Fruit fly (Drosophila melanogaster) whole organism, embryonic: ENCODE measurements around the gene CG3251.

Experiments
- CG10565 ChIP-seq: fragments of 200-800 bp; sonication (Bioruptor generic); optimal IDR thresholded peaks from 3 replicates; lab custom pipeline; 2016; ENCODE audit warnings: missing biosample characterization, mild to moderate bottlenecking, missing genetic modification characterization
- CG10959 ChIP-seq: fragments of 200-800 bp; sonication (Bioruptor generic); IDR thresholded peaks from 2 replicates; pipeline ENCODE4 v1.3.6; 2022; ENCODE audit warnings: missing biosample characterization, missing genetic modification characterization
- CG12744 ChIP-seq: fragments of 200-800 bp; sonication (Bioruptor generic); optimal IDR thresholded peaks from 2 replicates; lab custom pipeline; 2016; ENCODE audit warnings: missing biosample characterization, missing genetic modification characterization
- CG12942 ChIP-seq: fragments of 200-800 bp; sonication (Bioruptor generic); optimal IDR thresholded peaks from 3 replicates; lab custom pipeline; 2016; ENCODE audit warnings: missing biosample characterization, missing genetic modification characterization
- CG14710 ChIP-seq: fragments of 200-800 bp; sonication (Bioruptor generic); optimal IDR thresholded peaks from 3 replicates; lab custom pipeline; 2019; ENCODE audit warnings: missing biosample characterization, mild to moderate bottlenecking, missing genetic modification characterization, moderate library complexity
- CG18011 ChIP-seq: fragments of 200-800 bp; sonication (Bioruptor generic); optimal IDR thresholded peaks from 2 replicates; lab custom pipeline; 2017; ENCODE audit warnings: missing biosample characterization, missing genetic modification characterization, mild to moderate bottlenecking, moderate library complexity, missing genotype
- CG2199 ChIP-seq: fragments of 200-800 bp; sonication (Bioruptor generic); IDR thresholded peaks from 3 replicates; pipeline ENCODE4 v1.3.6; 2022; ENCODE audit warnings: missing biosample characterization, missing genetic modification characterization
- CG3407 ChIP-seq: fragments of 200-800 bp; sonication (Bioruptor generic); optimal IDR thresholded peaks from 2 replicates; lab custom pipeline; 2018; ENCODE audit warnings: missing biosample characterization, mild to moderate bottlenecking, missing genetic modification characterization
- CG34224 ChIP-seq: fragments of 200-800 bp; sonication (Bioruptor generic); IDR thresholded peaks from 3 replicates; pipeline ENCODE4 v1.3.6; 2022; ENCODE audit warnings: missing biosample characterization, missing genetic modification characterization; ENCODE audit not compliant: partially characterized antibody
- CG34422 ChIP-seq: fragments of 200-800 bp; sonication (Bioruptor generic); IDR thresholded peaks from 3 replicates; pipeline ENCODE4 v1.3.6; 2022; ENCODE audit warnings: missing biosample characterization, missing genetic modification characterization
- CG43689 ChIP-seq: fragments of 200-800 bp; sonication (Bioruptor generic); IDR thresholded peaks from 2 replicates; pipeline ENCODE4 v1.3.6; 2022; ENCODE audit warnings: missing biosample characterization, missing genetic modification characterization
- CG4424 ChIP-seq: fragments of 200-800 bp; sonication (Bioruptor generic); optimal IDR thresholded peaks from 3 replicates; lab custom pipeline; 2016; ENCODE audit warnings: missing biosample characterization, missing genetic modification characterization
- CG6175 ChIP-seq: fragments of 200-800 bp; sonication (Bioruptor generic); IDR thresholded peaks from 3 replicates; pipeline ENCODE4 v1.3.6; 2022; ENCODE audit warnings: missing biosample characterization, missing genetic modification characterization
- CG6272 ChIP-seq: fragments of 200-800 bp; sonication (Bioruptor generic); IDR thresholded peaks from 2 replicates; pipeline ENCODE4 v1.3.6; 2022; ENCODE audit warnings: missing biosample characterization, missing genetic modification characterization
- CG7357 ChIP-seq: fragments of 200-800 bp; sonication (Bioruptor generic); IDR thresholded peaks from 3 replicates; pipeline ENCODE4 v1.3.6; 2022; ENCODE audit warnings: missing biosample characterization, missing genetic modification characterization
- CG8281 ChIP-seq: fragments of 200-800 bp; sonication (Bioruptor generic); optimal IDR thresholded peaks from 2 replicates; lab custom pipeline; 2018; ENCODE audit warnings: missing biosample characterization, mild to moderate bottlenecking, missing genetic modification characterization, moderate library complexity
- CG9797 ChIP-seq: fragments of 200-800 bp; sonication (Bioruptor generic); optimal IDR thresholded peaks from 3 replicates; lab custom pipeline; 2018; ENCODE audit warnings: missing biosample characterization, mild to moderate bottlenecking, missing genetic modification characterization
- CHES-1-like ChIP-seq: fragments of 200-800 bp; sonication (Bioruptor generic); optimal IDR thresholded peaks from 2 replicates; lab custom pipeline; 2016; ENCODE audit warnings: missing biosample characterization, missing genetic modification characterization
- CTCF ChIP-seq: fragments of 200-800 bp; sonication (Bioruptor generic); optimal IDR thresholded peaks from 2 replicates; lab custom pipeline; 2017; ENCODE audit warnings: missing biosample characterization, mild to moderate bottlenecking, missing genetic modification characterization, moderate library complexity
- CrebB ChIP-seq: fragments of 200-800 bp; sonication (Bioruptor generic); optimal IDR thresholded peaks from 3 replicates; lab custom pipeline; 2018; ENCODE audit warnings: missing biosample characterization, mild to moderate bottlenecking, missing genetic modification characterization
- D19B ChIP-seq: fragments of 200-800 bp; sonication (Bioruptor generic); optimal IDR thresholded peaks from 2 replicates; lab custom pipeline; 2017; ENCODE audit warnings: missing biosample characterization, mild to moderate bottlenecking, missing genetic modification characterization
- Dek ChIP-seq: fragments of 200-800 bp; sonication (Bioruptor generic); optimal IDR thresholded peaks from 3 replicates; lab custom pipeline; 2019; ENCODE audit warnings: missing biosample characterization, mild to moderate bottlenecking, missing genetic modification characterization, moderate library complexity
- Dip2 ChIP-seq: fragments of 200-800 bp; sonication (Bioruptor generic); IDR thresholded peaks from 2 replicates; pipeline ENCODE4 v1.3.6; 2022; ENCODE audit warnings: missing biosample characterization, missing genetic modification characterization
- Doc3 ChIP-seq: fragments of 200-800 bp; sonication (Bioruptor generic); IDR thresholded peaks from 3 replicates; pipeline ENCODE4 v1.3.6; 2022; ENCODE audit warnings: missing biosample characterization, missing genetic modification characterization; ENCODE audit not compliant: partially characterized antibody
- ERR ChIP-seq: fragments of 200-800 bp; sonication (Bioruptor generic); optimal IDR thresholded peaks from 2 replicates; lab custom pipeline; 2016; ENCODE audit warnings: missing biosample characterization, missing genetic modification characterization
- Fer2 ChIP-seq: fragments of 200-800 bp; sonication (Bioruptor generic); optimal IDR thresholded peaks from 2 replicates; lab custom pipeline; 2018; ENCODE audit warnings: missing biosample characterization, mild to moderate bottlenecking, missing genetic modification characterization, moderate library complexity
- HLH4C ChIP-seq: fragments of 200-800 bp; sonication (Bioruptor generic); IDR thresholded peaks from 3 replicates; pipeline ENCODE4 v1.3.6; 2022; ENCODE audit warnings: missing biosample characterization, missing genetic modification characterization; ENCODE audit not compliant: partially characterized antibody
- HLH54F ChIP-seq: fragments of 200-800 bp; sonication (Bioruptor generic); optimal IDR thresholded peaks from 3 replicates; lab custom pipeline; 2016; ENCODE audit warnings: missing biosample characterization, missing genetic modification characterization
- Hey ChIP-seq: fragments of 200-800 bp; sonication (Bioruptor generic); optimal IDR thresholded peaks from 3 replicates; lab custom pipeline; 2018; ENCODE audit warnings: missing biosample characterization, mild to moderate bottlenecking, missing genetic modification characterization
- Med ChIP-seq: fragments of 200-800 bp; sonication (Bioruptor generic); peaks from one replicate; lab custom pipeline; 2016; ENCODE audit warnings: missing biosample characterization, missing genetic modification characterization, mild to moderate bottlenecking, inconsistent platforms, moderate library complexity
- Mrtf ChIP-seq: fragments of 200-800 bp; sonication (Bioruptor generic); IDR thresholded peaks from 3 replicates; pipeline ENCODE4 v1.3.6; 2022; ENCODE audit warnings: missing biosample characterization, missing genetic modification characterization
- Nf-YB ChIP-seq: fragments of 200-800 bp; sonication (Bioruptor generic); optimal IDR thresholded peaks from 3 replicates; lab custom pipeline; 2019; ENCODE audit warnings: missing biosample characterization, mild to moderate bottlenecking, missing genetic modification characterization, moderate library complexity
- Oli ChIP-seq: fragments of 200-800 bp; sonication (Bioruptor generic); optimal IDR thresholded peaks from 2 replicates; lab custom pipeline; 2018; ENCODE audit warnings: missing biosample characterization, mild to moderate bottlenecking, missing genetic modification characterization, moderate library complexity
- Pdp1 ChIP-seq, 2 experiments: fragments of 200-800 bp; sonication (Bioruptor generic); optimal IDR thresholded peaks; 3 replicates each; lab custom pipeline; 2016; ENCODE audit warnings: missing biosample characterization in 2 of 2, missing genetic modification characterization in 2 of 2, mild to moderate bottlenecking in 1 of 2, moderate library complexity in 1 of 2
- Ptx1 ChIP-seq: fragments of 200-800 bp; sonication (Bioruptor generic); IDR thresholded peaks from 2 replicates; pipeline ENCODE4 v1.3.6; 2022; ENCODE audit warnings: missing biosample characterization, missing genetic modification characterization
- Rfx ChIP-seq: fragments of 200-800 bp; sonication (Bioruptor generic); IDR thresholded peaks from 2 replicates; pipeline ENCODE4 v1.3.6; 2022; ENCODE audit warnings: missing biosample characterization, missing genetic modification characterization
- Xrp1 ChIP-seq: fragments of 200-800 bp; sonication (Bioruptor generic); IDR thresholded peaks from 2 replicates; pipeline ENCODE4 v1.3.6; 2022; ENCODE audit warnings: missing biosample characterization, missing genetic modification characterization
- abd-A ChIP-seq: fragments of 200-800 bp; sonication (Bioruptor generic); optimal IDR thresholded peaks from 3 replicates; lab custom pipeline; 2019; ENCODE audit warnings: missing biosample characterization, mild to moderate bottlenecking, missing genetic modification characterization, moderate library complexity
- al ChIP-seq: fragments of 200-800 bp; sonication (Bioruptor generic); IDR thresholded peaks from 2 replicates; pipeline ENCODE4 v1.3.6; 2022; ENCODE audit warnings: missing biosample characterization, missing genetic modification characterization
- ara ChIP-seq: fragments of 200-800 bp; sonication (Bioruptor generic); IDR thresholded peaks from 2 replicates; pipeline ENCODE4 v1.3.6; 2022; ENCODE audit warnings: missing biosample characterization, missing genetic modification characterization
- cg ChIP-seq: fragments of 200-800 bp; sonication (Bioruptor generic); optimal IDR thresholded peaks from 3 replicates; lab custom pipeline; 2019; ENCODE audit warnings: missing biosample characterization, mild to moderate bottlenecking, missing genetic modification characterization, moderate library complexity
- croc ChIP-seq: fragments of 200-800 bp; sonication (Bioruptor generic); conservative IDR thresholded peaks from 3 replicates; pipeline ENCODE4 v1.3.6; 2022; ENCODE audit warnings: missing biosample characterization, missing genetic modification characterization
- emc ChIP-seq: fragments of 200-800 bp; sonication (Bioruptor generic); optimal IDR thresholded peaks from 2 replicates; lab custom pipeline; 2016; ENCODE audit warnings: missing biosample characterization, missing genetic modification characterization
- gem ChIP-seq: fragments of 200-800 bp; sonication (Bioruptor generic); optimal IDR thresholded peaks from 2 replicates; lab custom pipeline; 2019; ENCODE audit warnings: missing biosample characterization, mild to moderate bottlenecking, missing genetic modification characterization, moderate library complexity
- mld ChIP-seq: fragments of 200-800 bp; sonication (Bioruptor generic); IDR thresholded peaks from 3 replicates; pipeline ENCODE4 v1.3.6; 2022; ENCODE audit warnings: missing biosample characterization, missing genetic modification characterization; ENCODE audit not compliant: partially characterized antibody
- pita ChIP-seq: fragments of 200-800 bp; sonication (Bioruptor generic); optimal IDR thresholded peaks from 2 replicates; lab custom pipeline; 2017; ENCODE audit warnings: missing biosample characterization, mild to moderate bottlenecking, missing genetic modification characterization
- sens ChIP-seq: fragments of 200-800 bp; sonication (Bioruptor generic); peaks from one replicate; lab custom pipeline; 2016; ENCODE audit warnings: missing biosample characterization, missing genetic modification characterization
- sim ChIP-seq: fragments of 200-800 bp; sonication (Bioruptor generic); IDR thresholded peaks from 2 replicates; pipeline ENCODE4 v1.3.6; 2022; ENCODE audit warnings: missing biosample characterization, missing genetic modification characterization
- stwl ChIP-seq: fragments of 200-800 bp; sonication (Bioruptor generic); optimal IDR thresholded peaks from 3 replicates; lab custom pipeline; 2018; ENCODE audit warnings: missing biosample characterization, mild to moderate bottlenecking, missing genetic modification characterization, moderate library complexity
- sug ChIP-seq: fragments of 200-800 bp; optimal IDR thresholded peaks from 2 replicates; lab custom pipeline; 2019; ENCODE audit warnings: missing biosample characterization, mild to moderate bottlenecking, missing genetic modification characterization, moderate library complexity
- tap ChIP-seq: fragments of 200-800 bp; optimal IDR thresholded peaks from 3 replicates; lab custom pipeline; 2019; ENCODE audit warnings: missing biosample characterization, mild to moderate bottlenecking, missing genetic modification characterization, moderate library complexity
- zen ChIP-seq: fragments of 200-800 bp; sonication (Bioruptor generic); optimal IDR thresholded peaks from 3 replicates; lab custom pipeline; 2018; ENCODE audit warnings: missing biosample characterization, mild to moderate bottlenecking, missing genetic modification characterization, moderate library complexity
- zfh1 ChIP-seq: fragments of 200-800 bp; sonication (Bioruptor generic); IDR thresholded peaks from 3 replicates; pipeline ENCODE4 v1.3.6; 2022; ENCODE audit warnings: missing biosample characterization, missing genetic modification characterization

CG3251 gene

DNA sequence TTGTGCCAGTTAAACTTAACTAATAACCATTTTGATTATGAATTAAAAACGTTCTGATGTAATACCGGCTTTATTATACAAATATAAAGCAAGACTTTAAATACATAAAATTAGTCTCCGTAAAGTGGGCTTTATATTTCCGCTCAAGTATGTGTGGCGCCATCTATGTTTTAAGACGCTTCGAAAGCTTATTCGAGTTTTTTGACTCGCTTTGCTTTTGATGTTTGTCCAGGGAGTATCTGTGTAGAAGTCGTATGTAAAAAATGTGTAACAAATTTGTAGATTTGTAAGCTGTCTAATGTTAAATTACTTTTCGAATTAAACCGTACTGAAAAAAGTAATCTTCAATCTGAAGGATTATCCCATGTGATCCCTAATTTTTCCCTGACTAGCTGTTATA lies 29.6 kb downstream of the CG3251 start (continued):
- TF ChIP-seq CG34422 (GFP tag; lab: Robert Waterston, UW) (no peak), CG6175 (GFP tag; lab: Robert Waterston, UW) (no peak), Ptx1 (GFP tag; lab: Robert Waterston, UW) (no peak), Fer2 (tag; lab: Kevin White, UChicago) (no peak), Hey (tag; lab: Kevin White, UChicago) (no peak), CG10959 (GFP tag; lab: Robert Waterston, UW) (no peak), Dip2 (GFP tag; lab: Robert Waterston, UW) (peak; percentile 92), Dek (tag; lab: Kevin White, UChicago) (no peak), CG34224 (GFP tag; lab: Robert Waterston, UW) (no peak), croc (GFP tag; lab: Robert Waterston, UW) (no peak), CG10565 (GFP tag; lab: Kevin White, UChicago) (no peak), CG4424 (no peak), mld (GFP tag; lab: Robert Waterston, UW) (no peak), al (GFP tag; lab: Robert Waterston, UW) (no peak), Rfx (GFP tag; lab: Robert Waterston, UW) (no peak), sens (GFP tag; lab: Kevin White, UChicago) (peak; percentile 65), pita (GFP tag; lab: Kevin White, UChicago) (peak; percentile 2), cg (GFP tag; lab: Kevin White, UChicago) (no peak), CG2199 (GFP tag; lab: Robert Waterston, UW) (no peak), Oli (tag; lab: Kevin White, UChicago) (no peak), Xrp1 (GFP tag; lab: Robert Waterston, UW) (no peak), CG14710 (no peak), CG9797 (no peak), CG6272 (no peak), CrebB (tag; lab: Kevin White, UChicago) (no peak), emc (GFP tag; lab: Kevin White, UChicago) (no peak), zen (tag; lab: Kevin White, UChicago) (no peak), CTCF (GFP tag; lab: Kevin White, UChicago) (peak; percentile 94), Pdp1 (GFP tag; optimal IDR thresholded peaks at IDR 0.05; lab: Kevin White, UChicago) (peak in 1 of 2 experiments; percentile 34), sim (GFP tag; lab: Robert Waterston, UW) (no peak), gem (no peak), ara (GFP tag; lab: Robert Waterston, UW) (no peak), CG12942 (GFP tag; lab: Kevin White, UChicago) (no peak), Mrtf (GFP tag; lab: Robert Waterston, UW) (no peak), tap (tag; lab: Kevin White, UChicago) (no peak), ERR (GFP tag; lab: Kevin White, UChicago) (no peak), Doc3 (GFP tag; lab: Robert Waterston, UW) (no peak), CG8281 (tag; lab: Kevin White, UChicago) (no peak), zfh1 (GFP tag; lab: Robert Waterston, UW) (no peak), D19B (no peak), CG43689 (no peak), stwl (peak; percentile 35), Med (peak; percentile 87), CG12744 (GFP tag; lab: Kevin White, UChicago) (no peak), HLH54F (GFP tag; lab: Kevin White, UChicago) (no peak), HLH4C (GFP tag; lab: Robert Waterston, UW) (0 out of 3 replicates have a peak, but pooled peaks have one; percentile 6), CG7357 (GFP tag; lab: Robert Waterston, UW) (no peak), CHES-1-like (no peak), CG3407 (GFP tag; lab: Kevin White, UChicago) (no peak), CG18011 (GFP tag; lab: Kevin White, UChicago) (peak; percentile 66), Nf-YB (GFP tag; lab: Kevin White, UChicago) (no peak), abd-A (tag; lab: Kevin White, UChicago) (no peak), sug (tag; lab: Kevin White, UChicago) (no peak)
